Worm (Caenorhabditis elegans) whole organism, dauer: Measurements from ENCODE around the gene Y43F8B.19.

Source experiments
- unc-62 ChIP-seq: sonication (generic microtip); optimal IDR thresholded peaks from 2 replicates; lab custom pipeline; 2017; ENCODE audit warnings: missing biosample characterization, missing genetic modification reagents, missing genetic modification characterization

Y43F8B.19 gene

ce11 chrV:19512260-19512947, at the start of gene Y43F8B.19:
Gene Y43F8B.19 (minus strand): TSS chrV:19512310.
- TF ChIP-seq unc-62 (GFP tag; lab: Kevin White, UChicago), result no peak

DNA sequence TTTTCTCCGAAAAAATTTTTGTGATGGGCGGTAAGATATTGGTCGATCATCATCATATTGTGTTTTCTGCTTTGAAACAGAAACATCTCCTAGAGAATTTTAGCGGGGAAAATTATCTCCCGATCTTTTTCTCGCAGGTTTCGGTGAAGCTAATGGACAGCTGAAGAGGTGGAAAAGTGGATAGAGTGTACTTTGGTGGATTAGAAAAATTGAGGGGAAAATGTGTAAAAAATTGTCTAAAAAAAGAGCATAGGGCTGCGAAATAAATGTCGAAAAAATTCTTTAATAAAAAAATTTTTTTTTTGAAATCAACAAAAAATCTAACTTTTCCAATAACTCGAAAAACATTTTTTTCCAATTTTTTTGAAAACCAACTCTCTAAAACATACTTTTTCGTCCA, 43.8 kb upstream of the Y43F8B.19 start, which contains the start of gene oac-1:
Gene oac-1 (minus strand): TSS at position 101 of the 400 bp plus-strand sequence.
- TF ChIP-seq unc-62 (GFP tag; lab: Kevin White, UChicago), result no peak

DNA sequence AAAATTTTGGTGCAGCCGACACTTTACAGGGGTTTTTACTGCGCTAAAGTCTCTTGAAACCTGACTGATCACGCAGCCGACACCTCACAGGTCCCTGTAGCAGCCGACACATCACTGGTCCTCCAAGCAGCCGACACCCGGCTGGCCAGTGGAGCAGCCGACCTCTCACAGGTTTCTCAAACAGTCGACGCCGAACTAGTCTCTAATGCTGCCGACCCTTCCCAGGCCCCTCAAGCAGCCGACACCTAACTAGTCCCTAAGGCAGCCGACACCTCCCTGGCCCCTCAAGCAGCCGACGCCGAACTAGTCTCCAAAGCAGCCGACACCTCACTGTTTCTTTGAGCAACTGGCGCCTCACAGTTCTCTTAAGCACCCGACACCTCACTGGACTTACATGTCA, 43.2 kb upstream of the Y43F8B.19 start:
- TF ChIP-seq unc-62 (GFP tag; lab: Kevin White, UChicago), result no peak

ce11 chrV:19550294-19550693, 38.2 kb upstream of the Y43F8B.19 start:
- no peak for TF ChIP-seq unc-62 (GFP tag; lab: Kevin White, UChicago)

DNA sequence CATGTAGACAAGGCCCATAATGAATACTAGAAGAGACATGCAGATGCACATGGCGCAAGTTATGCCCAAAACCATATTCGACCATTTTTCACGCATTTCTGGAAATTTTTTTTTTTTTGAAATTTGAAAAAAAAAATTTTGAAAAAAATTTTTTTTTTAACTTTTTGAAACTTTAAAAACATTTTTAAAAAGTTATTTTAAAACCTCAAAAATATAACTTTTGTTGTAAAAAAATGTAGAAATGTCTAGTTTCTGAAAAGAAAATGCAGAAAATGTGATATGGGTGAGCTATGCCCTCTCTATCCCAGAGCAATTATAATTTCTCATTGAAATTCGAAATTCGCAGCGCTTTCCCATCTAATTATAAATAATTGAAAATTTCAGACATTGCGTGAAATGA, 37.6 kb upstream of the Y43F8B.19 start, which contains the start of gene Y43F8B.20:
Gene Y43F8B.20 (minus strand): TSS at position 101 of the 400 bp plus-strand sequence.
- no peak for TF ChIP-seq unc-62 (GFP tag; lab: Kevin White, UChicago)

ce11 chrV:19546673-19547072, 34.6 kb upstream of the Y43F8B.19 start:
- TF ChIP-seq unc-62 (GFP tag; lab: Kevin White, UChicago), result no peak

DNA sequence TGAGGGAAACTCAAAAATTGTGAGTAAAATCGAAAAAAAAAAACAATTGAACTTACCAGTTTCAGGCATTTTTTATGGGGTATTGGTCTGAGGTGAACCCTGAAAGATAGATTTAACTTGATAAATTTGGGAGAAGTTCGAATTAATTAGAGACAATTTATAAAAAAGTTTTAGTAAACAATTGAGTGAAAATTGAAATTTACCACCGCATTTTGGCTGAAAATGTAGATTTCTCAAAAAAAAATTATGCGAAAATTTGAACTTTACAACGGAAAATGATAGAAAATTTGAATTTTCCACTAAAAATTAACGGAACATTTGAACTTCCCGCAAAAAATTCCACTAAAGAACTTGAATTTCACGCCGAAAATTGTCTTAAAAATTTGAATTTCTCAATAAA, 34.0 kb upstream of the Y43F8B.19 start, which contains the start of gene Y43F8B.1:
Gene Y43F8B.1 (minus strand): TSS at position 101 of the 400 bp plus-strand sequence.
- no peak for TF ChIP-seq unc-62 (GFP tag; lab: Kevin White, UChicago)

DNA sequence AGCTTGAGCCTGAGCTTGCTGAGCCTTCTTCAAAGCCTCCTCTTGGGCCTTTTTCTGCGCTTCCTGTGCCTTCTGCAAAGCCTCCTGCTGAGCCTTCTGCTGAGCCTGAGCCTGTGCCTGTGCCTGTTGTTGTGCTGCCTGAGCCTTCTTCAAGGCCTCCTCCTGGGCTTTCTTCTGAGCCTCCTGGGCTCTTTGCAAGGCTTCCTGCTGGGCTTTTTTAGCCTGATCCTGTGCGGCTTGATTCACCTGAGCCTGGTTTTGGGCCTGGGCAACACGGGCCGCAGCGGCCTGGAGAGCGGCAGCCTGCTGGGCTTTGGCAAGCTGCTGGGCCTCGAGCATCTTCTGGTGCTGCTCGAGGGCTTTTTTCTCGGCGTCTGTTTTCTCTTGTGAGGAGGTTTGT, 32.9 kb upstream of the Y43F8B.19 start:
- TF ChIP-seq unc-62 (GFP tag; lab: Kevin White, UChicago), result no peak

ce11 chrV:19543509-19543908, 31.4 kb upstream of the Y43F8B.19 start:
- no peak for TF ChIP-seq unc-62 (GFP tag; lab: Kevin White, UChicago)

DNA sequence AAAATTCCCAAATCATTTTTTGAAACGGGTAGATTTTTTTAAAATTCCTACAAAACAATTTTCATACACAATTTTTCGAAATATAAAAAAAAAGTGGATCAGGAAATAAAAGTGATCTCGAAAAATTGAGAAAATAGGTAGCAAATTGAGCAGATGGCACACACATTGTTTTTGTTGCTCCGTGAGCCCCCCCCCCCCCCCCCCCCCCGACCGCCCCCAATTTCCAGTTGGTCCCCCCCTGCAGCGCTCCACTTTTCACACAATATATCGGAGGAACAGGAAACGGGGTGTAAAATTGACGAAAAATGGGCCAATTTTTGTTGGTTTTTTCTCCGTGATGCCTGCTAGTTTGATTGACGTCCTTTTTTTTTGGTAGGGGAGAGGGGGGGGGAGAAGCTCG, 28.8 kb upstream of the Y43F8B.19 start:
- TF ChIP-seq unc-62 (GFP tag; lab: Kevin White, UChicago), result no peak

DNA sequence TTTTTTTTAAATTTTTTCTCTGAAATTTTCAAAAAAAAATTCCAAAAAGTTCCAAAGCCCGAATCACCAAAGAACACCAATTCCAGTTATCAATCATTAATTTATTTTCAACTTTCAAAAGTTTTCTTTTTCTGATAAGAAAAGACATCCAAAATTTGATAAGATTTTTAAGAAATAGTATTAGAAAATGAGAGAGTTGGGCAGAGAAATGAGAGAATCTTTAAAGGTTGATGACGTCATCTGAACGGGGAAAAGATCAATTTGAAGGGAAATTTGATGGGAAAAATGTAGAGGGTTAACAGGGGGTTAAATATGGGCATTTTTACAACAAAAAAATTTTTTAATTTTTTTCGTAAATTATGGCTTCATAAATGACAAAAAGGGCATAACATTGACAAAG, 21.4 kb upstream of the Y43F8B.19 start:
- no peak for TF ChIP-seq unc-62 (GFP tag; lab: Kevin White, UChicago)

- TF ChIP-seq unc-62 (GFP tag; lab: Kevin White, UChicago), result no peak
Observed at ce11 chrV:19533010-19533409, 20.9 kb upstream of the Y43F8B.19 start, which contains the start of gene Y43F8B.2. Gene Y43F8B.2 (minus strand): TSS chrV:19533110.

- no peak for TF ChIP-seq unc-62 (GFP tag; lab: Kevin White, UChicago)
Observed at ce11 chrV:19531034-19531433, 18.9 kb upstream of the Y43F8B.19 start.

ce11 chrV:19529168-19529567, 17.1 kb upstream of the Y43F8B.19 start:
- no peak for TF ChIP-seq unc-62 (GFP tag; lab: Kevin White, UChicago)

ce11 chrV:19527565-19527964, 15.5 kb upstream of the Y43F8B.19 start:
- no peak for TF ChIP-seq unc-62 (GFP tag; lab: Kevin White, UChicago)

DNA sequence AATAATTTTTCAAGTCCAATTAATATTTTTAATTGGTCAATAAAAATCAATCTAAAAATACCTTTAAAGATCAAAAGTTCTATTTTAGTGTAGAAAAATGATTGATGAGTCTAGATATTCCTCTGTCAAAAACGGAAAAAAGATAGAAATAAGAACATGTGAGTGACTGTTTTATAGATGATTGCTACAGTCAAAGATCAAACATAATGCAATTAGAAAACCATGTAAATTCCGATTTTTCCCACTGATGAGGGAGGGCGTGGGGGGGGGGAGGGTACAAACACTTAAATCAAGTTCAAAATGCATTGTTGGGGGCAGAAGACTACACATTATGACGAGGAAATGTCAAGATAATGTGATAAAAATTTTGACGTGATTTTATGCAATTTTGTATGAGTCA, 14.1 kb upstream of the Y43F8B.19 start:
- no peak for TF ChIP-seq unc-62 (GFP tag; lab: Kevin White, UChicago)

DNA sequence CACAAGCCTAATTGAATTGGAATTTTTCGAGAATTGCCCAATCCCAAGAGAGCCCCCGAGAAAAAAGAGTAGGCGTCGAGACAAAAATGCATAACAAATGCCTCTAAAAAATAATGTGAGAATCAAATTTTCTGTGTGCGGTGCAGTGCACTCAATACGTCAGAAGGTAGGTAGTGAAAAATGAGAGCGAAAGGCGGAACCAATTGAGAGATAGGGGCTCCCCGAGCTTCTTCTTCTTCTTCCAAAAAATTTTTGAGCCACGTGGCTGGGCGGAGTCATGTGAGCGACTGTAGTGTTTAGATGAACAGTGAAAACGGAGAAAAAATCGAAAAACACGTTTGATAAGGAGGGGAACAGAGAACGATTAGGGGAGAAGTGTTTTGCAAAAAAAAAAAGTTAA, 12.5 kb upstream of the Y43F8B.19 start:
- no peak for TF ChIP-seq unc-62 (GFP tag; lab: Kevin White, UChicago)
